Fruit fly (Drosophila melanogaster) whole organism, prepupa: ENCODE data around the gene CG33098.

Experiments
- CG10669 ChIP-seq: fragments of 200-800 bp; sonication (Bioruptor generic); optimal IDR thresholded peaks from 3 replicates; lab custom pipeline; 2018; ENCODE audit warnings: missing biosample characterization, mild to moderate bottlenecking, missing genetic modification characterization, moderate library complexity
- CG15336 ChIP-seq: fragments of 200-800 bp; sonication (Bioruptor generic); IDR thresholded peaks from 2 replicates; pipeline ENCODE4 v1.3.6; 2022; ENCODE audit warnings: missing biosample characterization, missing genetic modification characterization
- CG16779 ChIP-seq: fragments of 200-800 bp; sonication (Bioruptor generic); optimal IDR thresholded peaks from 3 replicates; lab custom pipeline; 2017; ENCODE audit warnings: missing biosample characterization, mild to moderate bottlenecking, missing genetic modification characterization
- CG31627 ChIP-seq: fragments of 200-800 bp; sonication (Bioruptor generic); optimal IDR thresholded peaks from 3 replicates; lab custom pipeline; 2016; ENCODE audit warnings: missing biosample characterization, missing genetic modification characterization
- CG32006 ChIP-seq: fragments of 200-800 bp; sonication (Bioruptor generic); optimal IDR thresholded peaks from 3 replicates; lab custom pipeline; 2017; ENCODE audit warnings: missing biosample characterization, mild to moderate bottlenecking, missing genetic modification characterization
- CG3919 ChIP-seq: fragments of 200-800 bp; sonication (Bioruptor generic); optimal IDR thresholded peaks from 3 replicates; lab custom pipeline; 2016; ENCODE audit warnings: missing biosample characterization, missing genetic modification characterization
- CG6163 ChIP-seq: fragments of 200-800 bp; sonication (Bioruptor generic); IDR thresholded peaks from 3 replicates; pipeline ENCODE4 v1.3.6; 2022; ENCODE audit warnings: missing biosample characterization, missing genetic modification characterization
- CG6276 ChIP-seq: fragments of 200-800 bp; sonication (Bioruptor generic); optimal IDR thresholded peaks from 2 replicates; lab custom pipeline; 2017; ENCODE audit warnings: missing biosample characterization, mild to moderate bottlenecking, missing genetic modification characterization
- CG6792 ChIP-seq: fragments of 200-800 bp; sonication (Bioruptor generic); optimal IDR thresholded peaks from 3 replicates; lab custom pipeline; 2016; ENCODE audit warnings: missing biosample characterization, missing genetic modification characterization
- CG6808 ChIP-seq: fragments of 200-800 bp; sonication (Bioruptor generic); optimal IDR thresholded peaks from 3 replicates; lab custom pipeline; 2017; ENCODE audit warnings: missing biosample characterization, missing genetic modification characterization, mild to moderate bottlenecking, moderate library complexity, missing genetic modification reagents
- CG7368 ChIP-seq: fragments of 200-800 bp; sonication (Bioruptor generic); optimal IDR thresholded peaks from 3 replicates; lab custom pipeline; 2016; ENCODE audit warnings: missing biosample characterization, missing genetic modification characterization
- CG8632 ChIP-seq: fragments of 200-800 bp; sonication (Bioruptor generic); optimal IDR thresholded peaks from 3 replicates; lab custom pipeline; 2016; ENCODE audit warnings: missing biosample characterization, missing genetic modification characterization
- Eip75B ChIP-seq: fragments of 200-800 bp; sonication (Bioruptor generic); optimal IDR thresholded peaks from 3 replicates; lab custom pipeline; 2016; ENCODE audit warnings: missing biosample characterization, missing genetic modification characterization
- Eip78C ChIP-seq: fragments of 200-800 bp; sonication (Bioruptor generic); peaks from one replicate; lab custom pipeline; 2016; ENCODE audit warnings: missing biosample characterization, missing genetic modification characterization
- Eip93F ChIP-seq: fragments of 200-800 bp; sonication (Bioruptor generic); optimal IDR thresholded peaks from 2 replicates; lab custom pipeline; 2016; ENCODE audit warnings: missing biosample characterization, mild to moderate bottlenecking, missing genetic modification characterization
- Ets21C ChIP-seq: fragments of 200-800 bp; sonication (Bioruptor generic); optimal IDR thresholded peaks from 3 replicates; lab custom pipeline; 2016; ENCODE audit warnings: missing biosample characterization, missing genetic modification characterization
- Ets96B ChIP-seq: fragments of 200-800 bp; optimal IDR thresholded peaks from 2 replicates; lab custom pipeline; 2019; ENCODE audit warnings: missing biosample characterization, mild to moderate bottlenecking, missing genetic modification characterization, moderate library complexity
- Gug ChIP-seq: fragments of 200-800 bp; sonication (Bioruptor generic); IDR thresholded peaks from 2 replicates; pipeline ENCODE4 v1.3.6; 2022; ENCODE audit warnings: missing biosample characterization, missing genetic modification characterization
- Hr39 ChIP-seq: fragments of 200-800 bp; sonication (Bioruptor generic); optimal IDR thresholded peaks from 2 replicates; lab custom pipeline; 2016; ENCODE audit warnings: missing biosample characterization, missing genetic modification characterization
- Hr4 ChIP-seq: fragments of 200-800 bp; sonication (Bioruptor generic); optimal IDR thresholded peaks from 3 replicates; lab custom pipeline; 2016; ENCODE audit warnings: missing biosample characterization, missing genetic modification characterization
- OdsH ChIP-seq: fragments of 200-800 bp; sonication (Bioruptor generic); optimal IDR thresholded peaks from 3 replicates; lab custom pipeline; 2016; ENCODE audit warnings: missing biosample characterization, missing genetic modification characterization
- achi ChIP-seq: fragments of 200-800 bp; sonication (Bioruptor generic); optimal IDR thresholded peaks from 3 replicates; lab custom pipeline; 2016; ENCODE audit warnings: missing biosample characterization, missing genetic modification characterization
- dac ChIP-seq: fragments of 200-800 bp; sonication (Bioruptor generic); optimal IDR thresholded peaks from 2 replicates; lab custom pipeline; 2017; ENCODE audit warnings: missing biosample characterization, mild to moderate bottlenecking, missing genetic modification characterization
- dsx ChIP-seq: fragments of 200-800 bp; optimal IDR thresholded peaks from 3 replicates; lab custom pipeline; 2019; ENCODE audit warnings: missing biosample characterization, mild to moderate bottlenecking, missing genetic modification characterization, moderate library complexity; ENCODE audit not compliant: poor library complexity, severe bottlenecking
- fd59A ChIP-seq: fragments of 200-800 bp; sonication (Bioruptor generic); optimal IDR thresholded peaks from 2 replicates; lab custom pipeline; 2017; ENCODE audit warnings: missing biosample characterization, mild to moderate bottlenecking, missing genetic modification characterization, missing genetic modification reagents
- fd85E ChIP-seq: fragments of 200-800 bp; sonication (Bioruptor generic); optimal IDR thresholded peaks from 3 replicates; lab custom pipeline; 2016; ENCODE audit warnings: missing biosample characterization, missing genetic modification characterization
- fkh ChIP-seq: fragments of 200-800 bp; sonication (Bioruptor generic); optimal IDR thresholded peaks from 3 replicates; lab custom pipeline; 2017; ENCODE audit warnings: missing biosample characterization, mild to moderate bottlenecking, missing genetic modification characterization, moderate library complexity
- net ChIP-seq: fragments of 200-800 bp; sonication (Bioruptor generic); optimal IDR thresholded peaks from 3 replicates; lab custom pipeline; 2016; ENCODE audit warnings: missing biosample characterization, missing genetic modification characterization
- salr ChIP-seq, 2 experiments: fragments of 200-800 bp; sonication (Bioruptor generic); optimal IDR thresholded peaks; 3 replicates each; lab custom pipeline; 2016 to 2018; ENCODE audit warnings: missing biosample characterization in 2 of 2, missing genetic modification characterization in 2 of 2, mild to moderate bottlenecking in 1 of 2
- spab ChIP-seq: fragments of 200-800 bp; sonication (Bioruptor generic); optimal IDR thresholded peaks from 2 replicates; lab custom pipeline; 2017; ENCODE audit warnings: missing biosample characterization, mild to moderate bottlenecking, missing genetic modification characterization, missing genetic modification reagents
- ss ChIP-seq, 2 experiments: fragments of 200-800 bp; sonication (Bioruptor generic); optimal IDR thresholded peaks; 2 replicates in 1 of 2; 3 replicates in 1 of 2; lab custom pipeline; 2017 to 2018; ENCODE audit warnings: mild to moderate bottlenecking in 2 of 2, missing biosample characterization in 2 of 2, missing genetic modification characterization in 2 of 2, moderate library complexity in 1 of 2
- svp ChIP-seq: fragments of 200-800 bp; sonication (Bioruptor generic); peaks from one replicate; lab custom pipeline; 2016; ENCODE audit warnings: missing biosample characterization, missing genetic modification characterization
- vri ChIP-seq: fragments of 200-800 bp; sonication (Bioruptor generic); optimal IDR thresholded peaks from 3 replicates; lab custom pipeline; 2016; ENCODE audit warnings: missing biosample characterization, mild to moderate bottlenecking, missing genetic modification characterization

Gene CG33098

dm6 chr3R:12371671-12372070 is 15.3 kb upstream of the CG33098 start, which contains the start of gene GstD2:
Gene GstD2 (plus strand): TSS chr3R:12371971.
- TF ChIP-seq spab (GFP tag; lab: Kevin White, UChicago) (no peak), Eip78C (peak; percentile 7)

dm6 chr3R:12372800-12373199 is 14.2 kb upstream of the CG33098 start, which contains the start of gene GstD3:
Gene GstD3 (plus strand): TSS chr3R:12373068.
- no peak for TF ChIP-seq CG6163 (GFP tag; lab: Robert Waterston, UW)
- no peak for TF ChIP-seq CG6808 (GFP tag; lab: Kevin White, UChicago)
- TF ChIP-seq CG15336 (GFP tag; lab: Robert Waterston, UW): no peak
- no peak for TF ChIP-seq CG6792 (GFP tag; lab: Kevin White, UChicago)
- peak; percentile 60 for TF ChIP-seq svp (GFP tag; lab: Kevin White, UChicago)
- no peak for TF ChIP-seq Hr39
- TF ChIP-seq Eip78C: peak; percentile 4
- no peak for TF ChIP-seq CG3919 (GFP tag; lab: Kevin White, UChicago)
- no peak for TF ChIP-seq CG10669
- TF ChIP-seq fd85E (GFP tag; lab: Kevin White, UChicago): no peak
- no peak for TF ChIP-seq Gug

dm6 chr3R:12373800-12374199 is 13.2 kb upstream of the CG33098 start, which contains the start of gene GstD4:
Gene GstD4 (plus strand): TSS chr3R:12374100.
- no peak for TF ChIP-seq Eip78C
- TF ChIP-seq, all 60 proteins: peak for 0

dm6 chr3R:12375258-12375783 is 11.7 kb upstream of the CG33098 start, which contains the start of gene GstD5:
Gene GstD5 (plus strand): TSS chr3R:12375733.
- TF ChIP-seq Eip78C: peak; percentile 6
- peak; percentile 23 for TF ChIP-seq fkh (GFP tag; lab: Kevin White, UChicago)
- TF ChIP-seq dac (GFP tag; lab: Kevin White, UChicago): no peak
- no peak for TF ChIP-seq dsx (GFP tag; lab: Kevin White, UChicago)

- TF ChIP-seq CG6163 (GFP tag; lab: Robert Waterston, UW) (no peak), CG32006 (GFP tag; lab: Kevin White, UChicago) (no peak), net (GFP tag; lab: Kevin White, UChicago) (no peak), CG8632 (GFP tag; lab: Kevin White, UChicago) (no peak), Eip75B (GFP tag; lab: Kevin White, UChicago) (no peak), ss (GFP tag; optimal IDR thresholded peaks at IDR 0.05; lab: Kevin White, UChicago) (no peak), CG16779 (tag; lab: Kevin White, UChicago) (no peak), CG6276 (GFP tag; lab: Kevin White, UChicago) (no peak), fd59A (GFP tag; lab: Kevin White, UChicago) (no peak)
These were observed 10.2 kb upstream of the CG33098 start, which contains the start of gene GstD6 for dm6 chr3R:12376828-12377227. Gene GstD6 (plus strand): TSS chr3R:12377128.

dm6 chr3R:12378200-12378599 is 8.8 kb upstream of the CG33098 start, which contains the start of gene GstD7:
Gene GstD7 (plus strand): TSS chr3R:12378500.
- TF ChIP-seq CG10669 (no peak), dac (GFP tag; lab: Kevin White, UChicago) (no peak), Ets96B (tag; lab: Kevin White, UChicago) (no peak), svp (GFP tag; lab: Kevin White, UChicago) (no peak), Eip93F (GFP tag; lab: Kevin White, UChicago) (no peak), vri (GFP tag; lab: Kevin White, UChicago) (no peak), achi (GFP tag; lab: Kevin White, UChicago) (no peak), Ets21C (GFP tag; lab: Kevin White, UChicago) (no peak), CG31627 (no peak), CG6163 (GFP tag; lab: Robert Waterston, UW) (no peak), CG7368 (GFP tag; lab: Kevin White, UChicago) (no peak), CG6792 (GFP tag; lab: Kevin White, UChicago) (no peak), OdsH (GFP tag; lab: Kevin White, UChicago) (no peak), CG16779 (tag; lab: Kevin White, UChicago) (no peak), salr (GFP tag; optimal IDR thresholded peaks at IDR 0.05; lab: Kevin White, UChicago) (no peak), Hr4 (GFP tag; lab: Kevin White, UChicago) (no peak)
